Worm (Caenorhabditis elegans): ENCODE data around the gene grd-5.
A peak's percentile ranks its signal among the peaks of the same experiment; 100 is the strongest.

Gene grd-5

DNA sequence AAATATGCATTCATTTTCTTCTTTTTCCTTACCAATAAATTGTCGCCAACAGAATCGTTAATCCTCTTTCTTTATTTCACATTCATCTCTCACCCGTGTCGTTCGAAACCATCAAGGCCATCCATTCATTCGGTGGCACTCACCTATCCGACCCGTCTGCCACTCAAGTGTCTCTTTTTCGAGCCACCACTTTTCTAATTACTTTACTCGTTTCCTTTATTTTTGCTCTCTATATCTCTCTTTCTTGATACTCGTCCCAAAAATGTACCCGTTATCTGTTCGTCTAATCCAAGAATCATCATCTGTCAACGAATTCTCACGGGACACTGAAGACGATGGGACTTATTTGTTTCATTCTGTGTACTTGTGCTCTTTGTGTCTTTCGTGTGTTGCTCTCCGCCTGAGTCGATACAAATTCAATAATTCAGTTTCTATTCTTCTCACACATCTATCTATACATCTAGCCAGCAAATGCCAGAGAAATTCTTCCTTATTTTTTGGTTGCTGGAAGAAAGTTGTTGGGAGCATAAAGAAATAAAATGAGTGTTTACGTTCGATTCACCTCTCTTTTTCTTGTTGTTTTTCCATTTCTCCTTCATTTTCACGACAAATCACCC, 26.0 kb upstream of the grd-5 start:
- TF ChIP-seq F33H1.4 (GFP tag; IDR thresholded peaks at IDR 0.05) (no peak), ztf-28 (GFP tag; IDR thresholded peaks at IDR 0.05) (no peak), xnd-1 (tag; optimal IDR thresholded peaks at IDR 0.05) (no peak), lir-1 (GFP tag; conservative IDR thresholded peaks at IDR 0.05) (no peak), rcor-1 (GFP tag; IDR thresholded peaks at IDR 0.05) (no peak), F39B2.1 (GFP tag; IDR thresholded peaks at IDR 0.05) (no peak), lin-26 (GFP tag; IDR thresholded peaks at IDR 0.05) (no peak)

DNA sequence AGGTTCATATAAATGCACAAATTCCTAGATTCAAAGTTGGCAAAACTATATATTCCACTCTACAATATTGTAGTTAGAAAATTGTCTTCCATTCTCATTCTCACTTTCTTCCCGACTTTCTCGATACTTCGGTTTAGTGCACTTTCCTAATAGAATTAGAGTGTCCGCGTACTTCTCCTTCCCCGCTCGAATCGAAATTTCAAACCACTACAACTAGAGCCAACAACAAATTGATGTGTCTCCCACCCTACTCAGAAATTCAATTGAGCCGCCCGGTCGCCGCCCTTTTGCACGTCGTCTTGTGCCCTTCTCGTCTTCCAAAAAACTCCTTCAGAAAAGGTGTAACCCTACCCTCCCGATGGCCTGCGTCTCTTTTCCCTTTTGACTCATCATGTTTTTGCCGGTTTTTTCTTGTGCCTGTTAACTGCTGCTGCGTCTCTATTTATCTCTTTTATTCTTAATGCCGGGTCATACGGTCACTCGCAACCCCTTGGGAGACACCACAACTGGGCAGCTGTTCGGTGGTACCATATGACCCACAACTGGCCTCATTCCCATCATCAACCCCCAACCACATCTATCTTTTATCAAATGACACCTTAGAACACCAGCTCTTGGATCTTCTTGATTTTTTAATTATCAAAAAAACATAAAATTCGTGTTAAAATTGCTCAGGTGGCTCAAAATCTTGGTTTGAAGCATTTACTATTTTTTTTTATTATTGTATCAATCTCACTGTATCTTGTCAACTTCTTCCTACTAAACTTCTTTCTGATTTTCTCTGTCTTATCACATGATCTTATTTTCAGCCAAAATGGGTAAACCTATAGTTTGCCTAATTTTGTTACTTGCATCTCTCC, 24.5 kb upstream of the grd-5 start, which contains the start of gene tag-196:
tag-196 (plus strand) TSS at position 810 of the 860 bp plus-strand sequence.
- TF ChIP-seq ceh-79 (tag; optimal IDR thresholded peaks at IDR 0.05) (no peak), egl-44 (GFP tag; IDR thresholded peaks at IDR 0.05) (0 out of 2 replicates have a peak, but pooled peaks have one; percentile 14)

DNA sequence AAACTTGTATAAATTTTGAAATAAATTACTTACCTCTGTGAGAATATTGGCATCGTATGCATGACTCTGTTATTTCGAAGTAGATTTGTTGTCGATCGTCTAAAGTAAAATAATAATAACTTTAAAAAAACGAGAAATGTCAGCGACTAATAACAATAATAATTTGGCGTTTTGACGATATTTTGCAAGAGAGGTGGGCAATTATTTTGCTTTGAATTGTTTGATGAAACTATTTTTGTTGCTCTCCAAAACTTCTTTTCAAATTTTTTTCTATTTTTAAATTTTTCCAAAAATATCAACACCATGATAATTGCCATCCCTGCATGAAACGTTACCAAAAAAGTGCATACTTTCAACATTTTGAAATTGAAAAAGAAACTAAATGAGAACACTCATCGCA, 19.6 kb upstream of the grd-5 start, which contains the start of gene F41E6.7:
F41E6.7 (minus strand) TSS at position 101 of the 400 bp plus-strand sequence.
- no peak for TF ChIP-seq tlf-1 (GFP tag; optimal IDR thresholded peaks at IDR 0.05)

DNA sequence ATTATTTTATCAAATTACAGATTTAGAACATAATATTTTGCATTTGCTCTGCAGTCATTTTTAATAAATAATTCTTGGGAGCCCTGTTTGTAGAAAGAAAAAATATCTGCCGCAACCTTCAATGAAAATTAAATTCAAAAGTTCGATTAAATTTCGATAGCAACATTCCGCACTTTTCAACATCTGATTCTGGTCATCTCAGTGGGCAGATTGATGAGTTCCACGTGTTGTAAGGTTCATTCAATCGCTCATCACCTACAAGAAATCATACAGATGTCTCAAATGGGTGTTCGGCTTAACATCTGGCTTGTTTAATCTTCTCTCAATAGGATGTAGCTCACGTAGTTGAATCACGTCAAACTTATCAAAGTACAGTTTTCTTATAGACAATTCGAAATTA, 18.9 kb upstream of the grd-5 start:
- TF ChIP-seq efl-1 (GFP tag; optimal IDR thresholded peaks at IDR 0.05) (no peak), madf-3 (GFP tag; IDR thresholded peaks at IDR 0.05) (no peak), sptf-2 (GFP tag; optimal IDR thresholded peaks at IDR 0.05) (no peak), hrde-1 (tag; optimal IDR thresholded peaks at IDR 0.05; ENCODE audit: borderline replicate concordance) (no peak), tlf-1 (GFP tag; optimal IDR thresholded peaks at IDR 0.05) (no peak), F22D6.2 (tag; optimal IDR thresholded peaks at IDR 0.05) (no peak), nhr-120 (GFP tag; IDR thresholded peaks at IDR 0.05) (no peak), lir-1 (GFP tag; conservative IDR thresholded peaks at IDR 0.05) (no peak), snpc-3.4 (tag; optimal IDR thresholded peaks at IDR 0.05) (no peak), F37B4.10 (GFP tag; IDR thresholded peaks at IDR 0.05) (no peak), nhr-90 (tag; optimal IDR thresholded peaks at IDR 0.05) (no peak), C06A6.2 (GFP tag; conservative IDR thresholded peaks at IDR 0.05) (no peak), F57A8.1 (GFP tag; optimal IDR thresholded peaks at IDR 0.05) (no peak), rcor-1 (GFP tag; IDR thresholded peaks at IDR 0.05) (no peak), cebp-1 (GFP tag; IDR thresholded peaks at IDR 0.05) (no peak), cebp-1 (tag; optimal IDR thresholded peaks at IDR 0.05) (no peak), K12H6.12 (tag; optimal IDR thresholded peaks at IDR 0.05) (no peak), T26A5.8 (tag; optimal IDR thresholded peaks at IDR 0.05) (no peak), pha-4 (tag; optimal IDR thresholded peaks at IDR 0.05) (no peak)

DNA sequence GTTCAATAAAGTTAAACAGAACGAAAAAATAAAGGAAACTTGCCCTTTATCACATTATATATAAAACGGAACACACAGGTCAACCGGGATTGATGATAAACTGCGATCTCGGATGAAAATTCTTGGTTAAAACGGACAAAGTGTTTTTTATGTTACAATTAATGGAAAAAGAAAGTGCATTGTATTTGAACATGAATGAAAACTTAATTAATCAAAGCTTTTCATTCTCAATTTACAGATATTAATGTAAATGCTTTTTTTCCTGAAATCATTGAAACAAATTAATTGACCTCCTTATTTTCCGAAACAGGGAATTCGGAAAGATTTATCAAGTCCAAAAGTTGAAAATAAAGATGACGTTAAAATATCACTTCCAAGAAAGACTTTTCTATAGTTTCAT, 17.4 kb upstream of the grd-5 start, which contains the start of gene F41E6.8:
F41E6.8 (minus strand) TSS at position 101 of the 400 bp plus-strand sequence.
- TF ChIP-seq atf-7 (tag; optimal IDR thresholded peaks at IDR 0.05) = no peak
- TF ChIP-seq ztf-3 (GFP tag; optimal IDR thresholded peaks at IDR 0.05) = no peak
- TF ChIP-seq ama-1 (optimal IDR thresholded peaks at IDR 0.05) = no peak
- TF ChIP-seq ama-1 (GFP tag; optimal IDR thresholded peaks at IDR 0.05) = no peak
- TF ChIP-seq let-526 (GFP tag; IDR thresholded peaks at IDR 0.05) = no peak
- TF ChIP-seq nhr-80 (tag; optimal IDR thresholded peaks at IDR 0.05) = no peak
- no peak for TF ChIP-seq tlf-1 (GFP tag; optimal IDR thresholded peaks at IDR 0.05)
- TF ChIP-seq C06A6.2 (GFP tag; conservative IDR thresholded peaks at IDR 0.05) = no peak
- no peak for TF ChIP-seq Y79H2A.3 (GFP tag; conservative IDR thresholded peaks at IDR 0.05)
- no peak for TF ChIP-seq F55B11.4 (tag; optimal IDR thresholded peaks at IDR 0.05; ENCODE audit: borderline replicate concordance, insufficient read depth)
- no peak for TF ChIP-seq dox-1 (GFP tag; IDR thresholded peaks at IDR 0.05)
- no peak for TF ChIP-seq lin-54 (GFP tag; optimal IDR thresholded peaks at IDR 0.05)
- no peak for TF ChIP-seq B0261.1 (tag; optimal IDR thresholded peaks at IDR 0.05)
